Worm (Caenorhabditis elegans) whole organism, L3 larva: ENCODE results near the gene mstr-2.

ENCODE experiments used
- aly-2 ChIP-seq: fragments of 150-350 bp; optimal IDR thresholded peaks from 2 replicates; lab custom pipeline; 2014; ENCODE audit warnings: missing biosample characterization, missing genetic modification characterization
- ama-1 ChIP-seq: fragments of 150-350 bp; optimal IDR thresholded peaks from 2 replicates; lab custom pipeline; 2018
- ceh-16 ChIP-seq: sonication (generic microtip); optimal IDR thresholded peaks from 2 replicates; lab custom pipeline; 2017; ENCODE audit warnings: missing biosample characterization, missing genetic modification characterization
- ceh-82 ChIP-seq: fragments of 150-350 bp; optimal IDR thresholded peaks from 2 replicates; lab custom pipeline; 2014; ENCODE audit warnings: missing biosample characterization, missing genetic modification characterization
- ceh-9 ChIP-seq: sonication (generic microtip); optimal IDR thresholded peaks from 2 replicates; lab custom pipeline; 2018; ENCODE audit warnings: missing biosample characterization, missing genetic modification characterization
- egl-27 ChIP-seq: sonication (generic microtip); optimal IDR thresholded peaks from 4 replicates; lab custom pipeline; 2017; ENCODE audit warnings: missing biosample characterization, missing genetic modification reagents, missing genetic modification characterization
- egl-5 ChIP-seq: fragments of 150-350 bp; optimal IDR thresholded peaks from 2 replicates; lab custom pipeline; 2017; ENCODE audit warnings: missing biosample characterization, missing genetic modification reagents, missing genetic modification characterization, inconsistent platforms
- elt-1 ChIP-seq: fragments of 150-350 bp; optimal IDR thresholded peaks from 2 replicates; lab custom pipeline; 2014; ENCODE audit warnings: missing biosample characterization, missing genetic modification characterization
- elt-2 ChIP-seq: sonication (generic microtip); optimal IDR thresholded peaks from 2 replicates; lab custom pipeline; 2016; ENCODE audit warnings: missing genetic modification reagents, mild to moderate bottlenecking, missing genetic modification characterization, missing compliant biosample characterization
- elt-3 ChIP-seq, 3 experiments: fragments of 150-350 bp in 1 of 3; sonication (generic microtip) in 2 of 3; optimal IDR thresholded peaks; 2 replicates in 2 of 3; 4 replicates in 1 of 3; lab custom pipeline; 2014 to 2017; ENCODE audit warnings: missing biosample characterization in 3 of 3, missing genetic modification characterization in 3 of 3
- fkh-10 ChIP-seq: sonication (generic microtip); optimal IDR thresholded peaks from 2 replicates; lab custom pipeline; 2017; ENCODE audit warnings: missing biosample characterization, missing genetic modification reagents, missing genetic modification characterization
- fkh-2 ChIP-seq: fragments of 150-350 bp; optimal IDR thresholded peaks from 2 replicates; lab custom pipeline; 2014; ENCODE audit warnings: missing biosample characterization, missing genetic modification reagents, missing genetic modification characterization
- fos-1 ChIP-seq: fragments of 150-350 bp; optimal IDR thresholded peaks from 2 replicates; lab custom pipeline; 2014; ENCODE audit warnings: missing biosample characterization, missing genetic modification characterization
- jun-1 ChIP-seq: fragments of 150-350 bp; optimal IDR thresholded peaks from 2 replicates; lab custom pipeline; 2014; ENCODE audit warnings: missing biosample characterization, missing genetic modification reagents, missing genetic modification characterization
- lin-15B ChIP-seq: fragments of 150-350 bp; optimal IDR thresholded peaks from 2 replicates; lab custom pipeline; 2014; ENCODE audit warnings: missing biosample characterization, missing genetic modification characterization
- lin-39 ChIP-seq: fragments of 150-350 bp; optimal IDR thresholded peaks from 2 replicates; lab custom pipeline; 2018; ENCODE audit warnings: missing biosample characterization, missing genetic modification reagents, missing genetic modification characterization
- lsy-12 ChIP-seq: sonication (generic microtip); optimal IDR thresholded peaks from 2 replicates; lab custom pipeline; 2016; ENCODE audit warnings: mild to moderate bottlenecking, missing genetic modification characterization, missing compliant biosample characterization
- mdl-1 ChIP-seq: fragments of 150-350 bp; optimal IDR thresholded peaks from 2 replicates; lab custom pipeline; 2014; ENCODE audit warnings: missing biosample characterization, missing genetic modification characterization
- mml-1 ChIP-seq: fragments of 150-350 bp; sonication (generic microtip); optimal IDR thresholded peaks from 3 replicates; lab custom pipeline; 2014; ENCODE audit warnings: missing biosample characterization, missing genetic modification characterization
- nfya-1 ChIP-seq: sonication (generic microtip); optimal IDR thresholded peaks from 2 replicates; lab custom pipeline; 2017; ENCODE audit warnings: missing genetic modification characterization, mild to moderate bottlenecking, missing compliant biosample characterization, antibody characterized with exemption, moderate library complexity; ENCODE audit not compliant: insufficient read depth
- nhr-23 ChIP-seq: fragments of 150-350 bp; optimal IDR thresholded peaks from 2 replicates; lab custom pipeline; 2014; ENCODE audit warnings: missing biosample characterization, missing genetic modification reagents, missing genetic modification characterization
- nhr-237 ChIP-seq: fragments of 150-350 bp; optimal IDR thresholded peaks from 2 replicates; lab custom pipeline; 2014; ENCODE audit warnings: missing biosample characterization, missing genetic modification characterization
- nhr-25 ChIP-seq: sonication (generic microtip); optimal IDR thresholded peaks from 2 replicates; lab custom pipeline; 2017; ENCODE audit warnings: missing biosample characterization, missing genetic modification characterization
- nhr-28 ChIP-seq: fragments of 150-350 bp; optimal IDR thresholded peaks from 2 replicates; lab custom pipeline; 2014; ENCODE audit warnings: missing biosample characterization, missing genetic modification characterization
- nhr-43 ChIP-seq: sonication (generic microtip); optimal IDR thresholded peaks from 2 replicates; lab custom pipeline; 2016; ENCODE audit warnings: mild to moderate bottlenecking, missing genetic modification characterization, missing compliant biosample characterization; ENCODE audit not compliant: poor library complexity, severe bottlenecking
- nhr-67 ChIP-seq: fragments of 150-350 bp; optimal IDR thresholded peaks from 2 replicates; lab custom pipeline; 2014; ENCODE audit warnings: missing biosample characterization, missing genetic modification characterization
- nhr-77 ChIP-seq: fragments of 150-350 bp; optimal IDR thresholded peaks from 2 replicates; lab custom pipeline; 2014; ENCODE audit warnings: missing biosample characterization, missing genetic modification characterization
- pha-4 ChIP-seq: fragments of 150-350 bp; optimal IDR thresholded peaks from 2 replicates; lab custom pipeline; 2014; ENCODE audit warnings: missing biosample characterization, missing genetic modification reagents, missing genetic modification characterization
- pqm-1 ChIP-seq: fragments of 150-350 bp; optimal IDR thresholded peaks from 2 replicates; lab custom pipeline; 2017; ENCODE audit warnings: missing biosample characterization, missing genetic modification characterization, inconsistent platforms
- sea-2 ChIP-seq: fragments of 150-350 bp; sonication (generic microtip); optimal IDR thresholded peaks from 4 replicates; lab custom pipeline; 2014; ENCODE audit warnings: missing biosample characterization, missing genetic modification reagents, missing genetic modification characterization
- snpc-4 ChIP-seq: fragments of 150-350 bp; optimal IDR thresholded peaks from 2 replicates; lab custom pipeline; 2014; ENCODE audit warnings: missing biosample characterization, missing genetic modification characterization
- unc-62 ChIP-seq: fragments of 150-350 bp; sonication (generic microtip); optimal IDR thresholded peaks from 4 replicates; lab custom pipeline; 2014; ENCODE audit warnings: missing biosample characterization, missing genetic modification reagents, missing genetic modification characterization
- zag-1 ChIP-seq: fragments of 150-350 bp; optimal IDR thresholded peaks from 2 replicates; lab custom pipeline; 2014; ENCODE audit warnings: missing biosample characterization, missing genetic modification characterization
- ztf-4 ChIP-seq: fragments of 150-350 bp; optimal IDR thresholded peaks from 2 replicates; lab custom pipeline; 2014; ENCODE audit warnings: missing biosample characterization, missing genetic modification characterization

Gene mstr-2

DNA sequence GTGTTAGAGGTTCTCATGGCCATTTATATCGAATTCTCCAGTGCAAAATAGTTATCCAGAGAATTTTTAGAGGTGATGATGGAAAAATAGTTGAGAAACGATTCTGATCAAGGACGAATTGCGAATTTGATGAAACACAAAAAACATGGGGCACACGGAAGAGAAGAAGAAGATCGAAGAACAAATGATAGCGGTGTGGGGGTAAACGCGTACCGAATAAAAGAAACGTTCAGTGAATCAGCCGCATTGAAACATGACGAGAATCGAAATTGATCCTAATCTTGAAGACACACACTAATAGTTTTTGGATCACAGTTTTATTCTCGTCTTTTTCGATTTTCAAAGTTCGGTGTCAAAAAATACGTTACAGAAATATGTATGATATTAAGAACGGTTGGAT, 26.3 kb downstream of the mstr-2 start:
- TF ChIP-seq mdl-1 (tag; lab: Kevin White, UChicago), result no peak
- TF ChIP-seq lin-39, result no peak
- peak; percentile 68 for TF ChIP-seq nhr-25
- peak; percentile 77 for TF ChIP-seq elt-1
- TF ChIP-seq sea-2 (GFP tag; lab: Kevin White, UChicago), result no peak
- no peak for TF ChIP-seq unc-62 (GFP tag; lab: Kevin White, UChicago)
- no peak for TF ChIP-seq pqm-1 (tag; lab: Kevin White, UChicago)
- no peak for TF ChIP-seq ztf-4 (tag; lab: Kevin White, UChicago)
- no peak for TF ChIP-seq nhr-237 (tag; lab: Kevin White, UChicago)
- TF ChIP-seq nhr-43 (tag; lab: Kevin White, UChicago), result peak; percentile 46
- TF ChIP-seq ceh-16, result no peak
- no peak for TF ChIP-seq ceh-82 (tag; lab: Kevin White, UChicago)
- peak; percentile 68 for TF ChIP-seq nhr-23 (tag; lab: Kevin White, UChicago)

DNA sequence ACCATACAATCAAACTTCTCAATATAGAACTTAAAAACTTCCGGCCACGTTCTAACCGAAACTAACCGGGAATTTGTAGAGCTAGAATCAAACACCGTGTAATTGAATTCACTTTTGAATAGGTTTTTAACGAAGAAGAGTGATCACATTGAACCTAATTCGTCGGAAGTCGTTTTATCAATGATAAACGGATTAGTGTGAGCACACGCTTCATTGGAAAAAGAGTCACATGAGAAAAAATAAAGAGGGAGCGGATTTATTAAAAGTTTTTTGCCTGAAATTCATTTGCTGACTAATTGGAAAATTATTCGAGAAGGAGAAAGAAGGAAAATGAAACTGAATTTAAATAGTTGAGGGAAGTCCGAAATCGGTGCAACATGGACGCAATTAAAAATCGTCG, 26.8 kb downstream of the mstr-2 start:
- peak; percentile 18 for TF ChIP-seq nfya-1 (tag; lab: Kevin White, UChicago)
- TF ChIP-seq ama-1 (lab: Kevin White, UChicago), result no peak
- no peak for TF ChIP-seq lsy-12 (tag; lab: Kevin White, UChicago)
- no peak for TF ChIP-seq mdl-1 (tag; lab: Kevin White, UChicago)
- no peak for TF ChIP-seq elt-1
- TF ChIP-seq aly-2 (tag; lab: Kevin White, UChicago), result no peak

DNA sequence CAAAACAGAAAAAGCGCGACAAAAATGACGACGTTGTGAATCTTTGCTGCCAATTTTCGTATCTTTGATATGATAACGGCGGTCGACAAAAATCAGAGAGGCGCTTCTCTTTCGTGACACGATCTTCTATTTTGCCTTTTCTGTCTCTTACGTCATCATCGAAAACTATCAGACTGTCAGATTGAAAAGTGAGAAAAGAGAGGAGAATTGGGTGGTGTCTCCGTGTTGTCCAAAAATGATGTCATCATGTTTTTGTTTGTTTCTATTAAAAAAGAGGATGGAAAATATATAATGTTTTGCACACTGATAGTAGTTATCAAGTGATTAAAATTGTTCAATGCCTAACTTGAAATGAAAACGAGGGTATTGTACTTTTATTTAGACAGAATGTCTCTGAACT, 27.2 kb downstream of the mstr-2 start:
- TF ChIP-seq fos-1 (tag; lab: Kevin White, UChicago) (no peak), elt-3 (tag; optimal IDR thresholded peaks at IDR 0.05; lab: Kevin White, UChicago) (peak; percentile 6 to 53 (median 38)), nhr-23 (tag; lab: Kevin White, UChicago) (peak; percentile 58), lsy-12 (tag; lab: Kevin White, UChicago) (peak; percentile 15), jun-1 (tag; lab: Kevin White, UChicago) (peak; percentile 52), elt-2 (tag; lab: Kevin White, UChicago) (peak; percentile 91), nhr-237 (tag; lab: Kevin White, UChicago) (no peak), pha-4 (peak; percentile 4), nhr-67 (tag; lab: Kevin White, UChicago) (no peak), nhr-43 (tag; lab: Kevin White, UChicago) (peak; percentile 44), pqm-1 (tag; lab: Kevin White, UChicago) (peak; percentile 81), nhr-25 (peak; percentile 19)

DNA sequence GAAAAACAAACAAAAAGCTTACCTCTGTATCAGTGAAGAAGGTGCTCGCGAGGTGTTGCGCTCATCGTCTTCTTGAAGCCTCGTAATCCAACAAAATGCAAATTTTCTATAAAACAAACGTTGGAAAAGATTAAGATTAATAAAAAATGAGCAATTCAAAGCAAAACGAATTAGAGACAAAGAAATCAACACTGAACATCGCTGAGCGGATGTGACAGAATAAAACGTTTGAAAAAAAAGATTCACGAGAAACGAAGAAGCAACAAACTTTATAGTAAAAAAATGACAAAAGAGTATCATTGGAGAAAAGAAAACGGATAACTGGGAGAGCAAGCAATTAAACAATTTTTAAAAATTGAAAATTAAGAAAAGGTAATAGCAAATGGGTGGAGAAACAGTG, 30.0 kb downstream of the mstr-2 start, which contains the start of the genes C07G2.5 and atf-7:
Gene C07G2.5 (minus strand): TSS at position 101 of the 400 bp plus-strand sequence.
Gene atf-7 (minus strand): TSS at position 108 of the 400 bp plus-strand sequence.
- no peak for TF ChIP-seq fos-1 (tag; lab: Kevin White, UChicago)
- TF ChIP-seq jun-1 (tag; lab: Kevin White, UChicago), result no peak
- TF ChIP-seq sea-2 (GFP tag; lab: Kevin White, UChicago), result no peak
- no peak for TF ChIP-seq fkh-2
- no peak for TF ChIP-seq ama-1 (lab: Kevin White, UChicago)
- TF ChIP-seq ceh-9 (tag; lab: Kevin White, UChicago), result no peak
- no peak for TF ChIP-seq fkh-10 (GFP tag; lab: Kevin White, UChicago)
- no peak for TF ChIP-seq egl-5
- TF ChIP-seq nhr-77 (tag; lab: Kevin White, UChicago), result no peak
- TF ChIP-seq lsy-12 (tag; lab: Kevin White, UChicago), result no peak
- no peak for TF ChIP-seq nhr-43 (tag; lab: Kevin White, UChicago)
- no peak for TF ChIP-seq egl-27 (tag; lab: Kevin White, UChicago)
- TF ChIP-seq nfya-1 (tag; lab: Kevin White, UChicago), result no peak
- no peak for TF ChIP-seq zag-1 (tag; lab: Kevin White, UChicago)
- TF ChIP-seq nhr-25, result no peak
- TF ChIP-seq aly-2 (tag; lab: Kevin White, UChicago), result no peak

DNA sequence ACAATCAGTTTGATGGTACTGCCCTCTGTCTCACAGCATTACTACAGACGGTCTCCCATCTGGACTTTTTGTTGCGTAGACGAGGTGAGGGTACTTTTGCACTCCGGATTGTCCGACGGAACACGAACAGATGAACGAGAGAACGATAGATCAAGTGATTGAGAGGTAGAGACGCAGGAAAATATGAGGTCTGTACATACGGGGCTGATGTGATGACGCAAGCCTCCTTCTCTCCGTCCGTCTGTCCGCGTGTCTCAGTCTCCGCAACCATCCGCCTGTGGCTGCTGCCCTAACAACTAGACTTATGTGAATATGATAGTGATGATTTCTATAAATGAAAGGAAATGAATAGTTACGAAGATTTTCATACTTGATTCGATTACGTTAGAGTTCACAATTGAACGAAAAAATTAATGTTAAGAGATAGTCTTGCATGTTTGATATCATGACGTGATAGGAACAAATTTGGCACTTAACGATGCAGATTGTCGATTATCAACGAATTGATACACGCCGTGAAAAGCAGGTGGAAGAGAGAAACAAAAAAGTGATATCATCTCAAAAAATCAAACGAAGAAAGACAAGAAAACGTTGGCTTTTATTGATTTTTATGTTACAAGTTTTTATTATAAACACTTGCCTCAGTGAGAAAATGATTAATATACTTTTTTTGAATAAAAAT, 33.8 kb downstream of the mstr-2 start:
- TF ChIP-seq ama-1 (lab: Kevin White, UChicago), result no peak
- no peak for TF ChIP-seq nhr-28 (tag; lab: Kevin White, UChicago)
- TF ChIP-seq snpc-4 (tag; lab: Kevin White, UChicago), result no peak
- TF ChIP-seq elt-2 (tag; lab: Kevin White, UChicago), result peak; percentile 84
- TF ChIP-seq egl-27 (tag; lab: Kevin White, UChicago), result no peak
- peak; percentile 6 for TF ChIP-seq jun-1 (tag; lab: Kevin White, UChicago)
- TF ChIP-seq lin-15B (tag; lab: Kevin White, UChicago), result no peak
- TF ChIP-seq fos-1 (tag; lab: Kevin White, UChicago), result peak; percentile 28
- TF ChIP-seq nhr-23 (tag; lab: Kevin White, UChicago), result no peak
- TF ChIP-seq nhr-25, result peak; percentile 55
- no peak for TF ChIP-seq mml-1 (tag; lab: Kevin White, UChicago)
- peak; percentile 23 for TF ChIP-seq ztf-4 (tag; lab: Kevin White, UChicago)
- peak; percentile 41 for TF ChIP-seq nhr-43 (tag; lab: Kevin White, UChicago)
- peak; percentile 53 for TF ChIP-seq pqm-1 (tag; lab: Kevin White, UChicago)
